Fruit fly (Drosophila melanogaster) whole organism, embryonic: Measurements from ENCODE around the gene Pex7.

Experiments used
- CG10959 ChIP-seq: fragments of 200-800 bp; sonication (Bioruptor generic); IDR thresholded peaks from 2 replicates; pipeline ENCODE4 v1.3.6; 2022; ENCODE audit warnings: missing biosample characterization, missing genetic modification characterization
- CG13894 ChIP-seq: fragments of 200-800 bp; sonication (Bioruptor generic); optimal IDR thresholded peaks from 3 replicates; lab custom pipeline; 2018; ENCODE audit warnings: missing biosample characterization, mild to moderate bottlenecking, missing genetic modification characterization, moderate library complexity
- CG16815 ChIP-seq: fragments of 200-800 bp; sonication (Bioruptor generic); optimal IDR thresholded peaks from 3 replicates; lab custom pipeline; 2017; ENCODE audit warnings: missing biosample characterization, mild to moderate bottlenecking, missing genetic modification characterization
- CG17612 ChIP-seq: fragments of 200-800 bp; sonication (Bioruptor generic); IDR thresholded peaks from 2 replicates; pipeline ENCODE4 v1.3.6; 2022; ENCODE audit warnings: missing biosample characterization, missing genetic modification characterization
- CG18011 ChIP-seq: fragments of 200-800 bp; sonication (Bioruptor generic); optimal IDR thresholded peaks from 2 replicates; lab custom pipeline; 2017; ENCODE audit warnings: missing biosample characterization, missing genetic modification characterization, mild to moderate bottlenecking, moderate library complexity, missing genotype
- CG3838 ChIP-seq: fragments of 200-800 bp; sonication (Bioruptor generic); optimal IDR thresholded peaks from 3 replicates; lab custom pipeline; 2016; ENCODE audit warnings: missing biosample characterization, missing genetic modification characterization
- CG7271 ChIP-seq: fragments of 200-800 bp; sonication (Bioruptor generic); optimal IDR thresholded peaks from 2 replicates; lab custom pipeline; 2018; ENCODE audit warnings: missing biosample characterization, mild to moderate bottlenecking, missing genetic modification characterization, moderate library complexity
- CG8290 ChIP-seq, 3 experiments: fragments of 200-800 bp; sonication (Bioruptor generic); optimal IDR thresholded peaks; 2 replicates each; lab custom pipeline; 2016 to 2019; ENCODE audit warnings: missing biosample characterization in 3 of 3, missing genetic modification characterization in 3 of 3, mild to moderate bottlenecking in 2 of 3, moderate library complexity in 1 of 3
- Dfd ChIP-seq, 2 experiments: fragments of >200 bp; optimal IDR thresholded peaks; 2 replicates each; lab custom pipeline; 2017; ENCODE audit warnings: missing biosample characterization in 2 of 2, missing genetic modification characterization in 2 of 2
- HLH54F ChIP-seq: fragments of 200-800 bp; sonication (Bioruptor generic); optimal IDR thresholded peaks from 3 replicates; lab custom pipeline; 2016; ENCODE audit warnings: missing biosample characterization, missing genetic modification characterization
- ftz-f1 ChIP-seq: fragments of 200-800 bp; sonication (Bioruptor generic); optimal IDR thresholded peaks from 2 replicates; lab custom pipeline; 2016; ENCODE audit warnings: missing biosample characterization, missing genetic modification characterization
- ken ChIP-seq: fragments of 200-800 bp; sonication (Bioruptor generic); IDR thresholded peaks from 3 replicates; pipeline ENCODE4 v1.3.6; 2022; ENCODE audit warnings: missing biosample characterization, missing genetic modification characterization
- sima ChIP-seq: fragments of 200-800 bp; sonication (Bioruptor generic); optimal IDR thresholded peaks from 2 replicates; lab custom pipeline; 2016; ENCODE audit warnings: missing biosample characterization, missing genetic modification characterization
- tio ChIP-seq: fragments of 200-800 bp; sonication (Bioruptor generic); optimal IDR thresholded peaks from 2 replicates; lab custom pipeline; 2017; ENCODE audit warnings: missing biosample characterization, missing genetic modification characterization, inconsistent platforms

dm6 chr3L:8646821-8647220 lies at the start of gene Pex7, which contains the start of gene CG13305:
- TF ChIP-seq CG7271 (tag; lab: Kevin White, UChicago) (no peak), ftz-f1 (GFP tag; lab: Kevin White, UChicago) (no peak), CG13894 (no peak), sima (GFP tag; lab: Kevin White, UChicago) (no peak), ken (GFP tag; lab: Robert Waterston, UW) (no peak), tio (GFP tag; lab: Kevin White, UChicago) (no peak), CG18011 (GFP tag; lab: Kevin White, UChicago) (no peak), CG16815 (no peak), Dfd (GFP tag; optimal IDR thresholded peaks at IDR 0.05; lab: Kevin White, UChicago) (no peak), CG8290 (GFP tag; optimal IDR thresholded peaks at IDR 0.05; lab: Kevin White, UChicago) (no peak), CG8290 (tag; optimal IDR thresholded peaks at IDR 0.05; lab: Kevin White, UChicago) (no peak), CG17612 (no peak), CG10959 (GFP tag; lab: Robert Waterston, UW) (no peak), HLH54F (GFP tag; lab: Kevin White, UChicago) (no peak), CG3838 (GFP tag; lab: Kevin White, UChicago) (no peak)
